Worm (Caenorhabditis elegans): ENCODE measurements around the gene C06E8.5.
"Not testable (repeated sequence)": the region's sequence is repeated elsewhere in the genome, so short reads cannot be mapped to it uniquely, and the experiment has no call there.

- not testable (repeated sequence) for TF ChIP-seq mab-5 (tag; optimal IDR thresholded peaks at IDR 0.05); nhr-12 (tag; optimal IDR thresholded peaks at IDR 0.05); bed-3 (GFP tag; optimal IDR thresholded peaks at IDR 0.05); nhr-237 (tag; optimal IDR thresholded peaks at IDR 0.05); elt-3 (tag; optimal IDR thresholded peaks at IDR 0.05)
These were observed 23.2 kb downstream of the C06E8.5 start, which contains the start of gene F31E3.6 for ce11 chrIII:6981989-6982553.
